Worm (Caenorhabditis elegans): Measurements from ENCODE around the gene arrd-10.

ce11 chrII:12965538-12965588, 25.5 kb downstream of the arrd-10 start, which contains the start of gene ptr-18:
- TF ChIP-seq ref-1 (GFP tag; conservative IDR thresholded peaks at IDR 0.05) (no peak), ztf-23 (GFP tag; IDR thresholded peaks at IDR 0.05) (no peak), T22C8.4 (GFP tag; IDR thresholded peaks at IDR 0.05) (no peak), tab-1 (GFP tag; IDR thresholded peaks at IDR 0.05) (no peak), klf-2 (GFP tag; conservative IDR thresholded peaks at IDR 0.05) (no peak), med-1 (GFP tag; optimal IDR thresholded peaks at IDR 0.05; ENCODE audit: insufficient read depth) (no peak), ztf-29 (GFP tag; IDR thresholded peaks at IDR 0.05) (no peak), cog-1 (tag; optimal IDR thresholded peaks at IDR 0.05) (no peak)

Data from whole organism, midembryonic.